Worm (Caenorhabditis elegans) whole organism, L1 larva: ENCODE data around the gene gfat-1.

Source experiments
- ceh-88 ChIP-seq: fragments of 200-800 bp; sonication (Bioruptor generic); IDR thresholded peaks from 2 replicates; pipeline ENCODE4 v1.3.6; 2022; ENCODE audit warnings: missing genetic modification characterization, missing compliant biosample characterization
- fkh-10 ChIP-seq: sonication (generic microtip); optimal IDR thresholded peaks from 2 replicates; lab custom pipeline; 2017; ENCODE audit warnings: missing biosample characterization, missing genetic modification reagents, missing genetic modification characterization
- isw-1 ChIP-seq: fragments of 200-800 bp; sonication (Bioruptor generic); IDR thresholded peaks from 2 replicates; pipeline ENCODE4 v1.3.6; 2022; ENCODE audit warnings: missing genetic modification characterization, missing compliant biosample characterization
- nhr-12 ChIP-seq: sonication (generic microtip); optimal IDR thresholded peaks from 2 replicates; lab custom pipeline; 2017; ENCODE audit warnings: missing biosample characterization, missing genetic modification characterization

DNA sequence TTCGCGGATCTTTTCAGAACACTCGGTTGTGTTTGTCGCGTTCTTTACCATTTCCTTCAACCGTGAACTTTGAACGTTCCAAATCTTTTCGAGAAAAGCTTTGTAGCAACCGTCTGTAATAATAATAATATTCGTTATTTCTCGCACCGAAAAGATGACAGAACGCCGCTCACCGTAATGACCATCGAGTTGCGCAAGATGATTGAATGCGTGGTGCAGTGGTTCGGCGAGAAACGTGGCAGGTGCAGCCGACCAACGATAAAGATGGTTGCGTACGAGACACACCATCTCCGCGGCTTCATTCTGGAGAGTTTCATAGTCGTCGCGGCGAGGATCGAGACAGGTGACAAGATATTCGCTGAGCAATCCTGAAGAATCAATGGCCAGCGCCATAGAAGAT is 52.3 kb downstream of the gfat-1 start:
- TF ChIP-seq nhr-12 (tag; lab: Kevin White, UChicago) = no peak
- TF ChIP-seq ceh-88 (GFP tag; lab: Robert Waterston, UW) = no peak
- TF ChIP-seq fkh-10 (GFP tag; lab: Kevin White, UChicago) = no peak
- TF ChIP-seq isw-1 = no peak
